Worm (Caenorhabditis elegans): ENCODE data around the gene Y44A6D.1.

DNA sequence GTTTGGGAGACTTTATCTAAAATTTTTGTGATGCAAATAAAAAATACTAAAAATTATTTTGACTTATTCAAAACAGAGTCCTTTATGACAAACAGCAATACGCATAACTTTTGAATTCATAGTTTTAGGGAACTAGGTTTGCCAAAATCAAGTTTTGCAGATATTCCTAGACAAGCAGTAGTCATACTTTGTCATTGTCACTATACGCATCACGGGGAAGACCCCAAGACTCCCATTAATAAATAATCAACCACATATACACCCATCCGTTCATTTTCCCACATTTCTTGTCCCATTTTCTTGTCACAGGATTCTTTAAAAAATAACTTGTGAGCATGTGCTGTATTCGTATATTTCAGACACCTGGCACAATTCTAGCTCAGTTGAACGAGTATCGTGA is 24.6 kb upstream of the Y44A6D.1 start, which contains the start of gene Y44A6D.7:
- TF ChIP-seq flh-1 (GFP tag; optimal IDR thresholded peaks at IDR 0.05) (no peak), mls-2 (tag; optimal IDR thresholded peaks at IDR 0.05) (no peak), nhr-76 (tag; optimal IDR thresholded peaks at IDR 0.05) (no peak), nhr-237 (tag; optimal IDR thresholded peaks at IDR 0.05) (no peak), nhr-28 (tag; optimal IDR thresholded peaks at IDR 0.05) (no peak), drap-1 (GFP tag; optimal IDR thresholded peaks at IDR 0.05) (no peak), M03D4.4 (tag; optimal IDR thresholded peaks at IDR 0.05) (no peak), mab-5 (tag; optimal IDR thresholded peaks at IDR 0.05) (no peak), lin-13 (tag; optimal IDR thresholded peaks at IDR 0.05) (no peak), unc-62 (GFP tag; optimal IDR thresholded peaks at IDR 0.05) (no peak), lsy-2 (tag; optimal IDR thresholded peaks at IDR 0.05) (no peak)

Measured in whole organism, mixed stage, embryonic.